ENCODE assay signal across 1 fruit fly cellular context in the genomic region with DNA sequence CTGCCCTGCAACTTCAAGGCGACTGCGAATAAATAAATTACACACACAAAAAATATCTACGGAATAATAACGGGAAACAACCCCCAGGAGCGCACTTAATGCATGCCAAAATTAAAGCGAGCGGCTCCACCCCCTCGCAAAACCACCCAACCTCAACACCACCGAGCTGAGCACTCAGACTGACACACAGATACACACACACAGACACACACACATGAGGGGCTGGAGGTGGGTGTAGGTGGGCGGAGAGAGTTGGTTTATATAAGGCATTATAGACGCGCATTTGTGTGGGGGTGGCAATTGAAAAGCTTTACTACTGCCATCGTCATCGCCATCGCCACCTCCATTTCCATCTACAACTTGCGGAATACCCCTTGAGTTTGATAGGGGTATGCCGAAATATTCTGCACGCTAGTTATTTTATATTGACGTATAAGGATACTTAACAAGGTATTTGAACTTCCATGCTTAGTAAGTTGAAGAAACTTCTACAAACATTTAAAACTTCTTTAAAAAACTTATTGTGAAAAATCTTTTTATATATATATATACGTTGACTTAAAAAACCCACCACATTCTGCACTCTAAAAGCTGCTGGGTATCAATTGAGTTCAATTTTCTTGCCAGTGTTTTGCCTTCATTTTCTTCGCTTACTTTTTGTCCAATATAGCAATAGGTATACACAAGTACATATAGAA.
TF ChIP-seq lines count a peak whose summit lies in the region.

No protein-coding gene starts in this region.

TF ChIP-seq in whole organism, embryonic, 481 proteins besides CTCF, POLR2A, EP300 and RAD21 (continued from another document):
- TF ChIP-seq fd3F (GFP tag; optimal IDR thresholded peaks at IDR 0.05; lab: Kevin White, UChicago) (peak; percentile 46), Sin3A (optimal IDR thresholded peaks at IDR 0.05; lab: Kevin White, UChicago) (no peak), Gug (GFP tag; IDR thresholded peaks at IDR 0.05; lab: Robert Waterston, UW) (peak; percentile 12; the same call in 1 of the 4 replicates), abd-A (tag; optimal IDR thresholded peaks at IDR 0.05; lab: Kevin White, UChicago) (peak; percentile 65), HLH4C (GFP tag; IDR thresholded peaks at IDR 0.05; lab: Robert Waterston, UW; ENCODE audit: partially characterized antibody) (no peak), CG13287 (GFP tag; IDR thresholded peaks at IDR 0.05; lab: Robert Waterston, UW; ENCODE audit: partially characterized antibody) (no peak), gce (GFP tag; IDR thresholded peaks at IDR 0.05; lab: Robert Waterston, UW) (no peak), CG1647 (GFP tag; optimal IDR thresholded peaks at IDR 0.05; lab: Kevin White, UChicago) (no peak), rib (GFP tag; IDR thresholded peaks at IDR 0.05; lab: Robert Waterston, UW) (peak; percentile 53; the same call in 1 of the 2 replicates), gcm (GFP tag; optimal IDR thresholded peaks at IDR 0.05; lab: Kevin White, UChicago) (peak; percentile 31), Atf3 (GFP tag; optimal IDR thresholded peaks at IDR 0.05; lab: Kevin White, UChicago) (no peak), Trl (optimal IDR thresholded peaks at IDR 0.05; lab: Kevin White, UChicago) (no peak), Trl (GFP tag; optimal IDR thresholded peaks at IDR 0.05; lab: Kevin White, UChicago) (no peak), dmrt99B (tag; optimal IDR thresholded peaks at IDR 0.05; lab: Kevin White, UChicago) (peak; percentile 77), chif (GFP tag; optimal IDR thresholded peaks at IDR 0.05; lab: Kevin White, UChicago) (no peak), CG17361 (GFP tag; IDR thresholded peaks at IDR 0.05; lab: Robert Waterston, UW) (peak; percentile 61), MESR4 (GFP tag; optimal IDR thresholded peaks at IDR 0.05; lab: Kevin White, UChicago) (no peak), CG3407 (GFP tag; optimal IDR thresholded peaks at IDR 0.05; lab: Kevin White, UChicago) (peak; percentile 12), CG15514 (GFP tag; optimal IDR thresholded peaks at IDR 0.05; lab: Kevin White, UChicago) (peak; percentile 24), stc (GFP tag; IDR thresholded peaks at IDR 0.05; lab: Robert Waterston, UW) (0 out of 2 replicates have a peak, but pooled peaks have one; percentile 33), Oaz (GFP tag; IDR thresholded peaks at IDR 0.05; lab: Robert Waterston, UW) (no peak), Atf-2 (GFP tag; optimal IDR thresholded peaks at IDR 0.05; lab: Kevin White, UChicago) (no peak), z (GFP tag; IDR thresholded peaks at IDR 0.05; lab: Robert Waterston, UW) (no peak), Fer3 (tag; optimal IDR thresholded peaks at IDR 0.05; lab: Kevin White, UChicago) (peak; percentile 53), CG18476 (GFP tag; optimal IDR thresholded peaks at IDR 0.05; lab: Kevin White, UChicago) (no peak), Fer1 (GFP tag; optimal IDR thresholded peaks at IDR 0.05; lab: Kevin White, UChicago) (peak; percentile 76), yki (optimal IDR thresholded peaks at IDR 0.05; lab: Kevin White, UChicago) (no peak), ranshi (GFP tag; IDR thresholded peaks at IDR 0.05; lab: Robert Waterston, UW) (peak; percentile 15; the same call in 1 of the 2 replicates), Xbp1 (GFP tag; optimal IDR thresholded peaks at IDR 0.05; lab: Kevin White, UChicago) (peak; percentile 54), sc (optimal IDR thresholded peaks at IDR 0.05; lab: Kevin White, UChicago) (no peak), sc (GFP tag; optimal IDR thresholded peaks at IDR 0.05; lab: Kevin White, UChicago) (no peak), inv (GFP tag; IDR thresholded peaks at IDR 0.05; lab: Robert Waterston, UW; ENCODE audit: partially characterized antibody) (no peak), CG8388 (GFP tag; optimal IDR thresholded peaks at IDR 0.05; lab: Kevin White, UChicago) (peak; percentile 27), wor (GFP tag; IDR thresholded peaks at IDR 0.05; lab: Robert Waterston, UW) (no peak), CG11695 (GFP tag; IDR thresholded peaks at IDR 0.05; lab: Robert Waterston, UW) (no peak), CG3281 (GFP tag; optimal IDR thresholded peaks at IDR 0.05; lab: Kevin White, UChicago) (peak; percentile 43), sim (GFP tag; IDR thresholded peaks at IDR 0.05; lab: Robert Waterston, UW) (no peak), nmo (GFP tag; optimal IDR thresholded peaks at IDR 0.05; lab: Kevin White, UChicago) (peak; percentile 42), CG2199 (GFP tag; IDR thresholded peaks at IDR 0.05; lab: Robert Waterston, UW) (no peak), Scr (GFP tag; IDR thresholded peaks at IDR 0.05; lab: Robert Waterston, UW; ENCODE audit: partially characterized antibody) (no peak), gfzf (GFP tag; optimal IDR thresholded peaks at IDR 0.05; lab: Kevin White, UChicago) (no peak), Mrtf (GFP tag; IDR thresholded peaks at IDR 0.05; lab: Robert Waterston, UW) (no peak), TFAM (GFP tag; optimal IDR thresholded peaks at IDR 0.05; lab: Kevin White, UChicago) (no peak), CG4282 (GFP tag; optimal IDR thresholded peaks at IDR 0.05; lab: Kevin White, UChicago) (no peak), gcm2 (GFP tag; optimal IDR thresholded peaks at IDR 0.05; lab: Kevin White, UChicago) (no peak), tna (GFP tag; IDR thresholded peaks at IDR 0.05; lab: Robert Waterston, UW; ENCODE audit: partially characterized antibody) (no peak), psq (GFP tag; optimal IDR thresholded peaks at IDR 0.05; lab: Kevin White, UChicago) (no peak), ewg (GFP tag; optimal IDR thresholded peaks at IDR 0.05; lab: Kevin White, UChicago) (peak; percentile 11), CG1233 (GFP tag; optimal IDR thresholded peaks at IDR 0.05; lab: Kevin White, UChicago) (peak; percentile 36), lab (GFP tag; optimal IDR thresholded peaks at IDR 0.05; lab: Kevin White, UChicago) (peak; percentile 72), dan (GFP tag; IDR thresholded peaks at IDR 0.05; lab: Robert Waterston, UW) (no peak), CG4854 (GFP tag; optimal IDR thresholded peaks at IDR 0.05; lab: Kevin White, UChicago) (no peak), B-H1 (GFP tag; IDR thresholded peaks at IDR 0.05; lab: Robert Waterston, UW) (peak; percentile 23; the same call in 2 of the 3 replicates), bowl (GFP tag; IDR thresholded peaks at IDR 0.05; lab: Robert Waterston, UW) (no peak), CG2889 (GFP tag; IDR thresholded peaks at IDR 0.05; lab: Robert Waterston, UW) (no peak), bbx (GFP tag; IDR thresholded peaks at IDR 0.05; lab: Robert Waterston, UW; ENCODE audit: partially characterized antibody) (no peak), Opbp (GFP tag; IDR thresholded peaks at IDR 0.05; lab: Robert Waterston, UW; ENCODE audit: partially characterized antibody) (no peak), CG15696 (tag; optimal IDR thresholded peaks at IDR 0.05; lab: Kevin White, UChicago) (no peak), Dip3 (GFP tag; optimal IDR thresholded peaks at IDR 0.05; lab: Kevin White, UChicago) (no peak), crol (GFP tag; IDR thresholded peaks at IDR 0.05; lab: Robert Waterston, UW) (peak; percentile 34; the same call in 1 of the 2 replicates), CG6689 (GFP tag; IDR thresholded peaks at IDR 0.05; lab: Robert Waterston, UW) (peak; percentile 47), CG13624 (GFP tag; optimal IDR thresholded peaks at IDR 0.05; lab: Kevin White, UChicago) (no peak), cad (GFP tag; optimal IDR thresholded peaks at IDR 0.05; lab: Kevin White, UChicago) (no peak), HmgZ (tag; optimal IDR thresholded peaks at IDR 0.05; lab: Kevin White, UChicago) (no peak)
